Worm (Caenorhabditis elegans): ENCODE results near the gene dos-2.
A peak's percentile ranks its signal among the peaks of the same experiment; 100 is the strongest.

The dos-2 gene

ce11 chrII:3975942-3976341 is at the start of gene dos-2:
Gene dos-2 (plus strand): TSS chrII:3976242.
- TF ChIP-seq F10B5.3 (tag; optimal IDR thresholded peaks at IDR 0.05) (no peak), mxl-2 (GFP tag; conservative IDR thresholded peaks at IDR 0.05) (no peak), F49E8.2 (tag; optimal IDR thresholded peaks at IDR 0.05; ENCODE audit: borderline replicate concordance) (no peak), ceh-82 (tag; optimal IDR thresholded peaks at IDR 0.05) (no peak), mep-1 (tag; optimal IDR thresholded peaks at IDR 0.05) (no peak), D1046.2 (GFP tag; IDR thresholded peaks at IDR 0.05) (0 out of 2 replicates have a peak, but pooled peaks have one; percentile 23), hlh-11 (tag; optimal IDR thresholded peaks at IDR 0.05) (no peak), fkh-10 (GFP tag; optimal IDR thresholded peaks at IDR 0.05) (no peak)

ce11 chrII:3927943-3928393 is 48.1 kb upstream of the dos-2 start, which contains the start of gene plpp-1.1:
Gene plpp-1.1 (minus strand): TSS chrII:3927993.
- TF ChIP-seq ceh-82 (tag; optimal IDR thresholded peaks at IDR 0.05) (no peak), R02D3.7 (tag; optimal IDR thresholded peaks at IDR 0.05) (no peak), snpc-1.2 (GFP tag; IDR thresholded peaks at IDR 0.05) (no peak), aha-1 (tag) (peak; percentile 12)

ce11 chrII:3929446-3929845 is 46.6 kb upstream of the dos-2 start:
- no peak for TF ChIP-seq daf-16 (GFP tag; optimal IDR thresholded peaks at IDR 0.05)
- TF ChIP-seq daf-16 (tag; optimal IDR thresholded peaks at IDR 0.05): peak; percentile 25
- TF ChIP-seq Y105C5A.15 (GFP tag; IDR thresholded peaks at IDR 0.05): no peak
- TF ChIP-seq nhr-28 (tag; optimal IDR thresholded peaks at IDR 0.05): peak; percentile 98
- peak; percentile 23 for TF ChIP-seq hlh-11 (tag; optimal IDR thresholded peaks at IDR 0.05)
- TF ChIP-seq hlh-30 (tag; optimal IDR thresholded peaks at IDR 0.05; ENCODE audit: insufficient read depth): peak; percentile 38
- peak; percentile 10; the same call in 1 of the 2 replicates for TF ChIP-seq dmd-6 (GFP tag; IDR thresholded peaks at IDR 0.05)
- TF ChIP-seq duxl-1 (tag; optimal IDR thresholded peaks at IDR 0.05; ENCODE audit: poor library complexity): no peak
- no peak for TF ChIP-seq ces-1 (GFP tag; optimal IDR thresholded peaks at IDR 0.05)
- TF ChIP-seq unc-62 (GFP tag; optimal IDR thresholded peaks at IDR 0.05 in 1 of 2): peak in 1 of 2 experiments; percentile 94
- TF ChIP-seq unc-62 (tag; optimal IDR thresholded peaks at IDR 0.05): no peak
- TF ChIP-seq Y75B8A.6 (GFP tag; IDR thresholded peaks at IDR 0.05): no peak
- no peak for TF ChIP-seq hmg-1.1 (GFP tag; IDR thresholded peaks at IDR 0.05)
- TF ChIP-seq lin-13 (GFP tag; optimal IDR thresholded peaks at IDR 0.05): no peak
- TF ChIP-seq egl-43 (GFP tag; IDR thresholded peaks at IDR 0.05): no peak
- peak; percentile 17 for TF ChIP-seq nhr-6 (tag; optimal IDR thresholded peaks at IDR 0.05)
- peak; percentile 2 for TF ChIP-seq nhr-77 (tag; optimal IDR thresholded peaks at IDR 0.05)
- peak; percentile 3 for TF ChIP-seq mes-2 (tag; optimal IDR thresholded peaks at IDR 0.05; ENCODE audit: poor library complexity, severe bottlenecking)
- TF ChIP-seq nhr-11 (tag; optimal IDR thresholded peaks at IDR 0.05): peak; percentile 11
- no peak for TF ChIP-seq rbr-2 (tag; optimal IDR thresholded peaks at IDR 0.05)
- peak; percentile 39 for TF ChIP-seq mep-1 (tag; optimal IDR thresholded peaks at IDR 0.05)
- no peak for TF ChIP-seq daf-19 (GFP tag; conservative IDR thresholded peaks at IDR 0.05)
- peak in 1 of 2 experiments; percentile 32 for TF ChIP-seq lsy-2 (tag; optimal IDR thresholded peaks at IDR 0.05)
- peak; percentile 25 for TF ChIP-seq dve-1 (tag; optimal IDR thresholded peaks at IDR 0.05; ENCODE audit: insufficient read depth)

- TF ChIP-seq saeg-2 (GFP tag; IDR thresholded peaks at IDR 0.05): no peak
- TF ChIP-seq zip-2 (tag; optimal IDR thresholded peaks at IDR 0.05): no peak
- TF ChIP-seq snpc-4 (tag; optimal IDR thresholded peaks at IDR 0.05): no peak
- TF ChIP-seq egl-43 (GFP tag; IDR thresholded peaks at IDR 0.05): peak; percentile 48; the same call in 1 of the 2 replicates
- TF ChIP-seq tag-97 (GFP tag; IDR thresholded peaks at IDR 0.05): no peak
- TF ChIP-seq F10B5.3 (tag; optimal IDR thresholded peaks at IDR 0.05): no peak
- no peak for TF ChIP-seq ZK337.2 (GFP tag; IDR thresholded peaks at IDR 0.05)
- peak; percentile 62 for TF ChIP-seq mep-1 (tag; optimal IDR thresholded peaks at IDR 0.05)
- TF ChIP-seq daf-16 (GFP tag; optimal IDR thresholded peaks at IDR 0.05): peak; percentile 40 to 57
- peak; percentile 94 for TF ChIP-seq daf-16 (tag; optimal IDR thresholded peaks at IDR 0.05)
- no peak for TF ChIP-seq nhr-111 (GFP tag; optimal IDR thresholded peaks at IDR 0.05)
- no peak for TF ChIP-seq nhr-102 (tag; optimal IDR thresholded peaks at IDR 0.05)
- no peak for TF ChIP-seq tra-1 (GFP tag; IDR thresholded peaks at IDR 0.05)
- TF ChIP-seq nhr-48 (tag; optimal IDR thresholded peaks at IDR 0.05): no peak
- no peak for TF ChIP-seq nhr-41 (GFP tag; IDR thresholded peaks at IDR 0.05)
- no peak for TF ChIP-seq daf-8 (GFP tag; IDR thresholded peaks at IDR 0.05)
- TF ChIP-seq hlh-30 (tag; optimal IDR thresholded peaks at IDR 0.05; ENCODE audit: insufficient read depth): peak; percentile 89
- TF ChIP-seq pha-4 (GFP tag; IDR thresholded peaks at IDR 0.05): 0 out of 2 replicates have a peak, but pooled peaks have one; percentile 38
- peak; percentile 62 for TF ChIP-seq pha-4 (tag; optimal IDR thresholded peaks at IDR 0.05)
Observed at ce11 chrII:3930478-3931182, 45.4 kb upstream of the dos-2 start.
